Worm (Caenorhabditis elegans): ENCODE measurements around the gene F46F5.7.

ce11 chrII:825521-825920 is 5.1 kb upstream of the F46F5.7 start, which contains the start of gene F28A10.1:
- TF ChIP-seq fos-1 (tag; optimal IDR thresholded peaks at IDR 0.05): no peak
- no peak for TF ChIP-seq egl-27 (tag; optimal IDR thresholded peaks at IDR 0.05)
- TF ChIP-seq nhr-77 (tag; optimal IDR thresholded peaks at IDR 0.05): no peak
- TF ChIP-seq lin-13 (GFP tag; optimal IDR thresholded peaks at IDR 0.05): no peak
- TF ChIP-seq skn-1 (tag; optimal IDR thresholded peaks at IDR 0.05): no peak
- no peak for TF ChIP-seq unc-39 (tag; optimal IDR thresholded peaks at IDR 0.05)
